Fruit fly (Drosophila melanogaster): ENCODE data around the gene CG4686.

CG4686 gene

DNA sequence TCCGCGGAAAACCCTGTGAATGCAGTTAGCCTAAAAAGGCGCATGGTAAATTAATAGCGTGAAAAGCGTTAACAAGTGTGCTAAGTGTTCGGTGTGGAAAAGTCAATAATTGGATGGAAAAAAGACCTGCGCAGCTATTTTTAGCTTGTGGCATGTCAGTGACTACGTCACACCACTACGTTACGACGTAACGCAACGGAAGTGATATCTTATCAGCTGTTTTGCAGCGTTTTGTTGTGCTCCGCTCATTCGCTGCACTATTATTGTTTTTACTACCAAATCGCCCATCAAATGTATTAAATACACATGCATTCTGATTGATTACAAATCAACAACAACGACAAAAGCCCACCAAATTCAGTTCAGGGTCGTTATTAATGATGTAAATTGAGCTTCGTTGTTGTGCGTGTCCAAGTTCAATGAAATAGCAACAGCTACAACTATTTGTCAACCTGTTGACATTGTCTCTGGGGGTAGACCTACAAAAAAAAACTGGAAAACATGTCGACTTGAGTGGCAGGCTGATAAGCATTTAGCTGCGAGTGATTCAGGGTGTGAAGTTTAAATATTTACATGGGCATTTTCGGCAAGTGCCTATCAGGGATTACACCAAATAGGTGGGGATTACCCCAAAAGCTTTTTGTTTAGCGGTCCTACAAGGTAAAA, 16.6 kb upstream of the CG4686 start (continued):
- TF ChIP-seq CG2202 (tag; optimal IDR thresholded peaks at IDR 0.05) (peak; percentile 77), CG4707 (GFP tag; optimal IDR thresholded peaks at IDR 0.05) (peak; percentile 62), pzg (GFP tag; optimal IDR thresholded peaks at IDR 0.05) (no peak), CG2116 (GFP tag; optimal IDR thresholded peaks at IDR 0.05) (peak; percentile 9), gce (GFP tag; IDR thresholded peaks at IDR 0.05) (peak; percentile 74; the same call in 2 of the 3 replicates), fd96Cb (tag; optimal IDR thresholded peaks at IDR 0.05) (no peak), Sry-β (GFP tag; optimal IDR thresholded peaks at IDR 0.05) (no peak), CG17802 (tag; optimal IDR thresholded peaks at IDR 0.05) (no peak), CG2889 (GFP tag; IDR thresholded peaks at IDR 0.05) (no peak), CG12071 (GFP tag; optimal IDR thresholded peaks at IDR 0.05) (no peak), Dek (tag; optimal IDR thresholded peaks at IDR 0.05) (peak; percentile 37), tio (GFP tag; optimal IDR thresholded peaks at IDR 0.05) (no peak), CG1832 (GFP tag; optimal IDR thresholded peaks at IDR 0.05) (no peak), Blimp-1 (GFP tag; optimal IDR thresholded peaks at IDR 0.05) (no peak), D19A (tag; optimal IDR thresholded peaks at IDR 0.05) (peak; percentile 79), B-H2 (GFP tag; optimal IDR thresholded peaks at IDR 0.05) (peak; percentile 51), dysf (GFP tag; IDR thresholded peaks at IDR 0.05) (no peak), seq (GFP tag; IDR thresholded peaks at IDR 0.05) (peak; percentile 33; the same call in 1 of the 2 replicates), dati (GFP tag; IDR thresholded peaks at IDR 0.05) (no peak), wdn (GFP tag; IDR thresholded peaks at IDR 0.05) (no peak), lilli (GFP tag; optimal IDR thresholded peaks at IDR 0.05) (no peak), CG30403 (GFP tag; optimal IDR thresholded peaks at IDR 0.05) (no peak), CkIIα-i1 (GFP tag; IDR thresholded peaks at IDR 0.05) (no peak), rib (GFP tag; IDR thresholded peaks at IDR 0.05) (no peak), CG6765 (GFP tag; optimal IDR thresholded peaks at IDR 0.05) (peak; percentile 68), schlank (tag; optimal IDR thresholded peaks at IDR 0.05) (peak; percentile 33), tna (GFP tag; IDR thresholded peaks at IDR 0.05; ENCODE audit: partially characterized antibody) (no peak), YL-1 (GFP tag; optimal IDR thresholded peaks at IDR 0.05) (peak; percentile 53), H2.0 (GFP tag; IDR thresholded peaks at IDR 0.05) (no peak), MBD-R2 (GFP tag; IDR thresholded peaks at IDR 0.05) (peak; percentile 30), zen2 (GFP tag; IDR thresholded peaks at IDR 0.05; ENCODE audit: partially characterized antibody) (no peak), Abd-B (GFP tag; optimal IDR thresholded peaks at IDR 0.05) (no peak), NFAT (GFP tag; IDR thresholded peaks at IDR 0.05) (peak; percentile 27; the same call in 1 of the 2 replicates), CG5180 (GFP tag; optimal IDR thresholded peaks at IDR 0.05) (no peak), Pdp1 (GFP tag; optimal IDR thresholded peaks at IDR 0.05) (peak in 1 of 2 experiments; percentile 84), ac (GFP tag; optimal IDR thresholded peaks at IDR 0.05) (no peak), emc (GFP tag; optimal IDR thresholded peaks at IDR 0.05) (no peak), Fer1 (GFP tag; optimal IDR thresholded peaks at IDR 0.05) (peak; percentile 43), trem (tag; optimal IDR thresholded peaks at IDR 0.05) (peak; percentile 5), CG15696 (tag; optimal IDR thresholded peaks at IDR 0.05) (peak; percentile 1), Hr78 (GFP tag; optimal IDR thresholded peaks at IDR 0.05) (peak in 1 of 2 experiments; percentile 81), CG16815 (GFP tag; optimal IDR thresholded peaks at IDR 0.05) (no peak), disco-r (GFP tag; optimal IDR thresholded peaks at IDR 0.05) (peak; percentile 19), mld (GFP tag; IDR thresholded peaks at IDR 0.05; ENCODE audit: partially characterized antibody) (no peak), CG2129 (GFP tag; IDR thresholded peaks at IDR 0.05; ENCODE audit: partially characterized antibody) (no peak), Camta (GFP tag; optimal IDR thresholded peaks at IDR 0.05) (no peak), dmrt99B (tag; optimal IDR thresholded peaks at IDR 0.05) (no peak), CG17385 (GFP tag; optimal IDR thresholded peaks at IDR 0.05) (peak; percentile 61), Rfx (GFP tag; IDR thresholded peaks at IDR 0.05) (peak; percentile 29; the same call in 1 of the 2 replicates)

All from whole organism, embryonic.